Worm (Caenorhabditis elegans) whole organism, young adult: Measurements from ENCODE around the gene ergi-2.

Experiments
- F23B12.7 ChIP-seq: sonication (generic microtip); optimal IDR thresholded peaks from 2 replicates; lab custom pipeline; 2017; ENCODE audit warnings: missing genetic modification characterization, mild to moderate bottlenecking, missing compliant biosample characterization, antibody characterized with exemption, moderate library complexity; ENCODE audit not compliant: insufficient read depth
- ama-1 ChIP-seq, 3 experiments: fragments of 150-350 bp in 1 of 3; sonication (generic microtip) in 2 of 3; optimal IDR thresholded peaks; 2 replicates each; lab custom pipeline; 2014 to 2018; ENCODE audit warnings: missing biosample characterization in 2 of 3, missing genetic modification characterization in 2 of 3, missing genetic modification reagents in 2 of 3
- aptf-2 ChIP-seq: fragments of 200-800 bp; sonication (Bioruptor generic); conservative IDR thresholded peaks from 2 replicates; pipeline ENCODE4 v1.3.6; 2022; ENCODE audit warnings: missing genetic modification reagents, missing genetic modification characterization, missing compliant biosample characterization
- ceh-27 ChIP-seq: fragments of 200-800 bp; sonication (Bioruptor generic); optimal IDR thresholded peaks from 2 replicates; lab custom pipeline; 2018; ENCODE audit warnings: mild to moderate bottlenecking, missing genetic modification characterization, moderate library complexity, missing compliant biosample characterization
- mcd-1 ChIP-seq: fragments of 200-800 bp; sonication (Bioruptor generic); IDR thresholded peaks from 2 replicates; pipeline ENCODE4 v1.3.6; 2022; ENCODE audit warnings: missing genetic modification reagents, missing genetic modification characterization, missing compliant biosample characterization
- pbrm-1 ChIP-seq: fragments of 200-800 bp; sonication (Bioruptor generic); IDR thresholded peaks from 2 replicates; pipeline ENCODE4 v1.3.6; 2022; ENCODE audit warnings: missing genetic modification reagents, missing genetic modification characterization, missing compliant biosample characterization
- snpc-1.3 ChIP-seq: sonication (generic microtip); optimal IDR thresholded peaks from 2 replicates; lab custom pipeline; 2017; ENCODE audit warnings: missing genetic modification characterization, mild to moderate bottlenecking, missing compliant biosample characterization, antibody characterized with exemption, moderate library complexity, missing genotype, missing genetic modification reagents; ENCODE audit not compliant: insufficient read depth
- unc-62 ChIP-seq: fragments of 150-350 bp; optimal IDR thresholded peaks from 2 replicates; lab custom pipeline; 2014; ENCODE audit warnings: missing biosample characterization, missing genetic modification reagents, missing genetic modification characterization

DNA sequence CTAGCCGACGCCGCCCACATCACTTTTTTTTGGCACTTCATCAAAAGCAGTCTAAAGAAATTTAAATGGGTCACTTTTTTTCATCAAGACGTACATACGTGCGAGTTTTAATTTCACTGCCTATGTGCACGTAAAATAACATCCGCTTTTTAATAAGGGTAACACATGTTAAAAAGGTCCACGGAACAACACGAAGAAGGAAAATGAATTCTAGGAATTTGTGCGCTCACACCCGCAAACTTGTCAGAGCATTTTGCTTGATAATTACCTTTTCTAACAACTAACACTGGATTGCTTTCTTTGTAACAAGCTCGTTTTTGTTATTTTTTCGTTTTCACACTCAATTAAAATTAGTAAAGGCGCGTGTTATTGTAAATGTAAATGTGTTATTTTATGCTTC lies 1.6 kb upstream of the ergi-2 start:
- TF ChIP-seq snpc-1.3 (no peak), unc-62 (GFP tag; lab: Kevin White, UChicago) (no peak), pbrm-1 (GFP tag; lab: Robert Waterston, UW) (no peak), F23B12.7 (tag; lab: Kevin White, UChicago) (no peak), ama-1 (optimal IDR thresholded peaks at IDR 0.05; lab: Kevin White, UChicago) (no peak), ama-1 (GFP tag; optimal IDR thresholded peaks at IDR 0.05; lab: Kevin White, UChicago) (no peak), mcd-1 (GFP tag; lab: Robert Waterston, UW) (no peak), aptf-2 (no peak), ceh-27 (no peak)
